Fruit fly (Drosophila melanogaster) whole organism, prepupa: ENCODE results near the gene CG44325.

Source experiments
- Blimp-1 ChIP-seq: fragments of 200-800 bp; sonication (Bioruptor generic); optimal IDR thresholded peaks from 3 replicates; lab custom pipeline; 2017; ENCODE audit warnings: missing biosample characterization, missing genetic modification characterization, mild to moderate bottlenecking, moderate library complexity, missing genetic modification reagents
- CG11762 ChIP-seq: fragments of 200-800 bp; sonication (Bioruptor generic); optimal IDR thresholded peaks from 3 replicates; lab custom pipeline; 2016; ENCODE audit warnings: missing biosample characterization, missing genetic modification characterization; ENCODE audit not compliant: insufficient read depth
- CG11902 ChIP-seq: fragments of 200-800 bp; sonication (Bioruptor generic); optimal IDR thresholded peaks from 3 replicates; lab custom pipeline; 2016; ENCODE audit warnings: missing biosample characterization, missing genetic modification characterization
- CG15336 ChIP-seq: fragments of 200-800 bp; sonication (Bioruptor generic); IDR thresholded peaks from 2 replicates; pipeline ENCODE4 v1.3.6; 2022; ENCODE audit warnings: missing biosample characterization, missing genetic modification characterization
- CG1621 ChIP-seq: fragments of 200-800 bp; sonication (Bioruptor generic); optimal IDR thresholded peaks from 3 replicates; lab custom pipeline; 2018; ENCODE audit warnings: missing biosample characterization, mild to moderate bottlenecking, missing genetic modification characterization
- CG3032 ChIP-seq: fragments of 200-800 bp; optimal IDR thresholded peaks from 2 replicates; lab custom pipeline; 2019; ENCODE audit warnings: missing biosample characterization, mild to moderate bottlenecking, missing genetic modification characterization, moderate library complexity
- CG32006 ChIP-seq: fragments of 200-800 bp; sonication (Bioruptor generic); optimal IDR thresholded peaks from 3 replicates; lab custom pipeline; 2017; ENCODE audit warnings: missing biosample characterization, mild to moderate bottlenecking, missing genetic modification characterization
- CG34406 ChIP-seq: fragments of 200-800 bp; sonication (Bioruptor generic); optimal IDR thresholded peaks from 3 replicates; lab custom pipeline; 2016; ENCODE audit warnings: missing biosample characterization, missing genetic modification characterization
- CG4318 ChIP-seq: fragments of 200-800 bp; sonication (Bioruptor generic); optimal IDR thresholded peaks from 3 replicates; lab custom pipeline; 2017; ENCODE audit warnings: missing biosample characterization, mild to moderate bottlenecking, missing genetic modification characterization
- CG6163 ChIP-seq: fragments of 200-800 bp; sonication (Bioruptor generic); IDR thresholded peaks from 3 replicates; pipeline ENCODE4 v1.3.6; 2022; ENCODE audit warnings: missing biosample characterization, missing genetic modification characterization
- CG6276 ChIP-seq: fragments of 200-800 bp; sonication (Bioruptor generic); optimal IDR thresholded peaks from 2 replicates; lab custom pipeline; 2017; ENCODE audit warnings: missing biosample characterization, mild to moderate bottlenecking, missing genetic modification characterization
- CG6792 ChIP-seq: fragments of 200-800 bp; sonication (Bioruptor generic); optimal IDR thresholded peaks from 3 replicates; lab custom pipeline; 2016; ENCODE audit warnings: missing biosample characterization, missing genetic modification characterization
- CG6808 ChIP-seq: fragments of 200-800 bp; sonication (Bioruptor generic); optimal IDR thresholded peaks from 3 replicates; lab custom pipeline; 2017; ENCODE audit warnings: missing biosample characterization, missing genetic modification characterization, mild to moderate bottlenecking, moderate library complexity, missing genetic modification reagents
- CG6854 ChIP-seq: fragments of 200-800 bp; sonication (Bioruptor generic); optimal IDR thresholded peaks from 2 replicates; lab custom pipeline; 2017; ENCODE audit warnings: missing biosample characterization, mild to moderate bottlenecking, missing genetic modification characterization
- CG7368 ChIP-seq: fragments of 200-800 bp; sonication (Bioruptor generic); optimal IDR thresholded peaks from 3 replicates; lab custom pipeline; 2016; ENCODE audit warnings: missing biosample characterization, missing genetic modification characterization
- CG8119 ChIP-seq: fragments of 200-800 bp; sonication (Bioruptor generic); IDR thresholded peaks from 3 replicates; pipeline ENCODE4 v1.3.6; 2022; ENCODE audit warnings: missing biosample characterization, missing genetic modification characterization
- CG8632 ChIP-seq: fragments of 200-800 bp; sonication (Bioruptor generic); optimal IDR thresholded peaks from 3 replicates; lab custom pipeline; 2016; ENCODE audit warnings: missing biosample characterization, missing genetic modification characterization
- CG9139 ChIP-seq: fragments of 200-800 bp; sonication (Bioruptor generic); optimal IDR thresholded peaks from 3 replicates; lab custom pipeline; 2017; ENCODE audit warnings: missing biosample characterization, mild to moderate bottlenecking, missing genetic modification characterization
- Eip78C ChIP-seq: fragments of 200-800 bp; sonication (Bioruptor generic); peaks from one replicate; lab custom pipeline; 2016; ENCODE audit warnings: missing biosample characterization, missing genetic modification characterization
- Eip93F ChIP-seq: fragments of 200-800 bp; sonication (Bioruptor generic); optimal IDR thresholded peaks from 2 replicates; lab custom pipeline; 2016; ENCODE audit warnings: missing biosample characterization, mild to moderate bottlenecking, missing genetic modification characterization
- Ets21C ChIP-seq: fragments of 200-800 bp; sonication (Bioruptor generic); optimal IDR thresholded peaks from 3 replicates; lab custom pipeline; 2016; ENCODE audit warnings: missing biosample characterization, missing genetic modification characterization
- Ets96B ChIP-seq: fragments of 200-800 bp; optimal IDR thresholded peaks from 2 replicates; lab custom pipeline; 2019; ENCODE audit warnings: missing biosample characterization, mild to moderate bottlenecking, missing genetic modification characterization, moderate library complexity
- Gug ChIP-seq: fragments of 200-800 bp; sonication (Bioruptor generic); IDR thresholded peaks from 2 replicates; pipeline ENCODE4 v1.3.6; 2022; ENCODE audit warnings: missing biosample characterization, missing genetic modification characterization
- Hr38 ChIP-seq: sonication (Bioruptor generic); optimal IDR thresholded peaks from 2 replicates; lab custom pipeline; 2016; ENCODE audit warnings: missing biosample characterization, missing genetic modification characterization
- Hr39 ChIP-seq: fragments of 200-800 bp; sonication (Bioruptor generic); optimal IDR thresholded peaks from 2 replicates; lab custom pipeline; 2016; ENCODE audit warnings: missing biosample characterization, missing genetic modification characterization
- Hr4 ChIP-seq: fragments of 200-800 bp; sonication (Bioruptor generic); optimal IDR thresholded peaks from 3 replicates; lab custom pipeline; 2016; ENCODE audit warnings: missing biosample characterization, missing genetic modification characterization
- Lpt ChIP-seq: fragments of 200-800 bp; sonication (Bioruptor generic); optimal IDR thresholded peaks from 3 replicates; lab custom pipeline; 2016; ENCODE audit warnings: missing biosample characterization, missing genetic modification characterization
- Met ChIP-seq: fragments of 200-800 bp; sonication (Bioruptor generic); optimal IDR thresholded peaks from 3 replicates; lab custom pipeline; 2016; ENCODE audit warnings: missing biosample characterization, missing genetic modification characterization
- OdsH ChIP-seq: fragments of 200-800 bp; sonication (Bioruptor generic); optimal IDR thresholded peaks from 3 replicates; lab custom pipeline; 2016; ENCODE audit warnings: missing biosample characterization, missing genetic modification characterization
- Smox ChIP-seq: fragments of 200-800 bp; sonication (Bioruptor generic); optimal IDR thresholded peaks from 3 replicates; lab custom pipeline; 2016; ENCODE audit warnings: missing biosample characterization, missing genetic modification characterization
- Sox102F ChIP-seq: fragments of 200-800 bp; sonication (Bioruptor generic); optimal IDR thresholded peaks from 2 replicates; lab custom pipeline; 2016; ENCODE audit warnings: missing biosample characterization, mild to moderate bottlenecking, missing genetic modification characterization
- Sox15 ChIP-seq: fragments of 200-800 bp; sonication (Bioruptor generic); optimal IDR thresholded peaks from 3 replicates; lab custom pipeline; 2016; ENCODE audit warnings: missing biosample characterization, missing genetic modification characterization
- achi ChIP-seq: fragments of 200-800 bp; sonication (Bioruptor generic); optimal IDR thresholded peaks from 3 replicates; lab custom pipeline; 2016; ENCODE audit warnings: missing biosample characterization, missing genetic modification characterization
- cyc ChIP-seq: fragments of 200-800 bp; sonication (Bioruptor generic); optimal IDR thresholded peaks from 3 replicates; lab custom pipeline; 2016; ENCODE audit warnings: missing biosample characterization, missing genetic modification characterization
- dac ChIP-seq: fragments of 200-800 bp; sonication (Bioruptor generic); optimal IDR thresholded peaks from 2 replicates; lab custom pipeline; 2017; ENCODE audit warnings: missing biosample characterization, mild to moderate bottlenecking, missing genetic modification characterization
- eg ChIP-seq: fragments of 200-800 bp; sonication (Bioruptor generic); IDR thresholded peaks from 3 replicates; pipeline ENCODE4 v1.3.6; 2022; ENCODE audit warnings: missing biosample characterization, missing genetic modification characterization
- esn ChIP-seq: fragments of 200-800 bp; sonication (Bioruptor generic); optimal IDR thresholded peaks from 2 replicates; lab custom pipeline; 2016; ENCODE audit warnings: missing biosample characterization, mild to moderate bottlenecking, missing genetic modification characterization, moderate library complexity
- fd59A ChIP-seq: fragments of 200-800 bp; sonication (Bioruptor generic); optimal IDR thresholded peaks from 2 replicates; lab custom pipeline; 2017; ENCODE audit warnings: missing biosample characterization, mild to moderate bottlenecking, missing genetic modification characterization, missing genetic modification reagents
- fd85E ChIP-seq: fragments of 200-800 bp; sonication (Bioruptor generic); optimal IDR thresholded peaks from 3 replicates; lab custom pipeline; 2016; ENCODE audit warnings: missing biosample characterization, missing genetic modification characterization
- fkh ChIP-seq: fragments of 200-800 bp; sonication (Bioruptor generic); optimal IDR thresholded peaks from 3 replicates; lab custom pipeline; 2017; ENCODE audit warnings: missing biosample characterization, mild to moderate bottlenecking, missing genetic modification characterization, moderate library complexity
- lz ChIP-seq: fragments of 200-800 bp; sonication (Bioruptor generic); optimal IDR thresholded peaks from 3 replicates; lab custom pipeline; 2016; ENCODE audit warnings: missing biosample characterization, missing genetic modification characterization
- pdm3 ChIP-seq: fragments of 200-800 bp; sonication (Bioruptor generic); optimal IDR thresholded peaks from 3 replicates; lab custom pipeline; 2016; ENCODE audit warnings: missing biosample characterization, missing genetic modification characterization
- ss ChIP-seq, 2 experiments: fragments of 200-800 bp; sonication (Bioruptor generic); optimal IDR thresholded peaks; 2 replicates in 1 of 2; 3 replicates in 1 of 2; lab custom pipeline; 2017 to 2018; ENCODE audit warnings: mild to moderate bottlenecking in 2 of 2, missing biosample characterization in 2 of 2, missing genetic modification characterization in 2 of 2, moderate library complexity in 1 of 2
- svp ChIP-seq: fragments of 200-800 bp; sonication (Bioruptor generic); peaks from one replicate; lab custom pipeline; 2016; ENCODE audit warnings: missing biosample characterization, missing genetic modification characterization
- topi ChIP-seq: fragments of 200-800 bp; sonication (Bioruptor generic); optimal IDR thresholded peaks from 3 replicates; lab custom pipeline; 2016; ENCODE audit warnings: missing biosample characterization, missing genetic modification characterization
- vri ChIP-seq: fragments of 200-800 bp; sonication (Bioruptor generic); optimal IDR thresholded peaks from 3 replicates; lab custom pipeline; 2016; ENCODE audit warnings: missing biosample characterization, mild to moderate bottlenecking, missing genetic modification characterization

Gene CG44325

dm6 chrX:9062665-9063064 lies 15.6 kb downstream of the CG44325 start (continued):
- TF ChIP-seq Gug (peak; percentile 63), fd59A (GFP tag; lab: Kevin White, UChicago) (peak; percentile 21), cyc (GFP tag; lab: Kevin White, UChicago) (peak; percentile 20), CG15336 (GFP tag; lab: Robert Waterston, UW) (peak; percentile 74), CG7368 (GFP tag; lab: Kevin White, UChicago) (no peak), Hr39 (GFP tag; lab: Kevin White, UChicago) (peak; percentile 35), Met (GFP tag; lab: Kevin White, UChicago) (peak; percentile 65), CG11902 (no peak), CG1621 (tag; lab: Kevin White, UChicago) (no peak), dac (GFP tag; lab: Kevin White, UChicago) (no peak), CG8632 (GFP tag; lab: Kevin White, UChicago) (peak; percentile 46), achi (GFP tag; lab: Kevin White, UChicago) (peak; percentile 72), CG32006 (GFP tag; lab: Kevin White, UChicago) (peak; percentile 59), fd85E (GFP tag; lab: Kevin White, UChicago) (no peak), CG6792 (GFP tag; lab: Kevin White, UChicago) (peak; percentile 51), CG3032 (tag; lab: Kevin White, UChicago) (peak; percentile 55), Lpt (GFP tag; lab: Kevin White, UChicago) (no peak), OdsH (GFP tag; lab: Kevin White, UChicago) (peak; percentile 63), Smox (GFP tag; lab: Kevin White, UChicago) (peak; percentile 57), CG11762 (GFP tag; lab: Kevin White, UChicago) (no peak), eg (GFP tag; lab: Robert Waterston, UW) (peak; percentile 65), CG4318 (GFP tag; lab: Kevin White, UChicago) (peak; percentile 5), topi (GFP tag; lab: Kevin White, UChicago) (peak; percentile 20), Hr38 (no peak), Hr4 (GFP tag; lab: Kevin White, UChicago) (peak; percentile 21), fkh (GFP tag; lab: Kevin White, UChicago) (no peak), pdm3 (GFP tag; lab: Kevin White, UChicago) (peak; percentile 8), ss (GFP tag; optimal IDR thresholded peaks at IDR 0.05; lab: Kevin White, UChicago) (peak; percentile 41 to 58), CG8119 (GFP tag; lab: Robert Waterston, UW) (peak; percentile 76), CG6854 (GFP tag; lab: Kevin White, UChicago) (no peak), Eip93F (GFP tag; lab: Kevin White, UChicago) (no peak), esn (GFP tag; lab: Kevin White, UChicago) (peak; percentile 54), Sox102F (peak; percentile 50)

- TF ChIP-seq Gug (peak; percentile 25; the same call in 1 of the 2 replicates), Met (GFP tag; lab: Kevin White, UChicago) (peak; percentile 34), Blimp-1 (GFP tag; lab: Kevin White, UChicago) (no peak), achi (GFP tag; lab: Kevin White, UChicago) (peak; percentile 31), OdsH (GFP tag; lab: Kevin White, UChicago) (peak; percentile 45), CG9139 (GFP tag; lab: Kevin White, UChicago) (no peak), Ets21C (no peak), lz (GFP tag; lab: Kevin White, UChicago) (no peak), fkh (GFP tag; lab: Kevin White, UChicago) (no peak), Ets96B (tag; lab: Kevin White, UChicago) (peak; percentile 13), CG6792 (GFP tag; lab: Kevin White, UChicago) (peak; percentile 24), Eip78C (GFP tag; lab: Kevin White, UChicago) (peak; percentile 85), CG4318 (GFP tag; lab: Kevin White, UChicago) (peak; percentile 52), CG8632 (GFP tag; lab: Kevin White, UChicago) (peak; percentile 49), vri (no peak), CG11902 (no peak), dac (GFP tag; lab: Kevin White, UChicago) (peak; percentile 29), CG15336 (GFP tag; lab: Robert Waterston, UW) (peak; percentile 50; the same call in 1 of the 2 replicates), CG6276 (GFP tag; lab: Kevin White, UChicago) (peak; percentile 66), CG6163 (GFP tag; lab: Robert Waterston, UW) (0 out of 3 replicates have a peak, but pooled peaks have one; percentile 19), svp (GFP tag; lab: Kevin White, UChicago) (peak; percentile 62), CG34406 (GFP tag; lab: Kevin White, UChicago) (peak; percentile 13), Hr4 (GFP tag; lab: Kevin White, UChicago) (peak; percentile 71), ss (GFP tag; optimal IDR thresholded peaks at IDR 0.05; lab: Kevin White, UChicago) (peak in 1 of 2 experiments; percentile 34), Hr39 (GFP tag; lab: Kevin White, UChicago) (peak; percentile 16), fd85E (GFP tag; lab: Kevin White, UChicago) (no peak), CG7368 (GFP tag; lab: Kevin White, UChicago) (peak; percentile 15), CG11762 (GFP tag; lab: Kevin White, UChicago) (peak; percentile 37), CG1621 (tag; lab: Kevin White, UChicago) (no peak), Sox102F (peak; percentile 23), CG6808 (peak; percentile 46), Sox15 (GFP tag; lab: Kevin White, UChicago) (no peak), Smox (GFP tag; lab: Kevin White, UChicago) (peak; percentile 17), Lpt (GFP tag; lab: Kevin White, UChicago) (peak; percentile 11), topi (GFP tag; lab: Kevin White, UChicago) (peak; percentile 28)
Observed at dm6 chrX:9061299-9061698, 17.0 kb downstream of the CG44325 start.
